Fruit fly (Drosophila melanogaster) whole organism, pupa: ENCODE results near the gene Nepl15.

Experiments used
- EcR ChIP-seq: fragments of 200-800 bp; sonication (Bioruptor generic); optimal IDR thresholded peaks from 3 replicates; lab custom pipeline; 2019; ENCODE audit warnings: missing biosample characterization, missing genetic modification characterization, mild to moderate bottlenecking, moderate library complexity, missing genetic modification reagents
- rn ChIP-seq: fragments of 200-800 bp; sonication (Bioruptor generic); IDR thresholded peaks from 2 replicates; pipeline ENCODE4 v1.3.6; 2022; ENCODE audit warnings: missing biosample characterization, missing genetic modification characterization

- TF ChIP-seq EcR (GFP tag; lab: Kevin White, UChicago) (no peak), rn (GFP tag; lab: Robert Waterston, UW) (no peak)
Measured at dm6 chr3R:22770207-22770606, 4.2 kb upstream of the Nepl15 start, which contains the start of gene CG43093.
